Fruit fly (Drosophila melanogaster) whole organism, embryonic: ENCODE results near the gene CG32483.

Experiments
- CG1024 ChIP-seq: fragments of 200-800 bp; sonication (Bioruptor generic); IDR thresholded peaks from 2 replicates; pipeline ENCODE4 v1.3.6; 2022; ENCODE audit warnings: missing biosample characterization, missing genetic modification characterization
- CG11085 ChIP-seq: fragments of 200-800 bp; sonication (Bioruptor generic); IDR thresholded peaks from 2 replicates; pipeline ENCODE4 v1.3.6; 2022; ENCODE audit warnings: missing biosample characterization, missing genetic modification characterization
- CG11695 ChIP-seq: fragments of 200-800 bp; sonication (Bioruptor generic); IDR thresholded peaks from 3 replicates; pipeline ENCODE4 v1.3.6; 2022; ENCODE audit warnings: missing biosample characterization, missing genetic modification characterization
- CG12071 ChIP-seq: fragments of 200-800 bp; sonication (Bioruptor generic); optimal IDR thresholded peaks from 3 replicates; lab custom pipeline; 2018; ENCODE audit warnings: missing biosample characterization, mild to moderate bottlenecking, missing genetic modification characterization
- CG12219 ChIP-seq: fragments of 200-800 bp; sonication (Bioruptor generic); optimal IDR thresholded peaks from 3 replicates; lab custom pipeline; 2018; ENCODE audit warnings: missing biosample characterization, mild to moderate bottlenecking, missing genetic modification characterization
- CG13775 ChIP-seq: fragments of 200-800 bp; sonication (Bioruptor generic); optimal IDR thresholded peaks from 3 replicates; lab custom pipeline; 2017; ENCODE audit warnings: missing biosample characterization, mild to moderate bottlenecking, missing genetic modification characterization
- CG14441 ChIP-seq: fragments of 200-800 bp; sonication (Bioruptor generic); IDR thresholded peaks from 2 replicates; pipeline ENCODE4 v1.3.6; 2022; ENCODE audit warnings: missing biosample characterization, missing genetic modification characterization
- CG1603 ChIP-seq: fragments of 200-800 bp; sonication (Bioruptor generic); optimal IDR thresholded peaks from 2 replicates; lab custom pipeline; 2019; ENCODE audit warnings: missing biosample characterization, mild to moderate bottlenecking, missing genetic modification characterization, moderate library complexity
- CG17328 ChIP-seq: fragments of 200-800 bp; sonication (Bioruptor generic); IDR thresholded peaks from 2 replicates; pipeline ENCODE4 v1.3.6; 2022; ENCODE audit warnings: missing biosample characterization, missing genetic modification characterization
- CG17612 ChIP-seq: fragments of 200-800 bp; sonication (Bioruptor generic); IDR thresholded peaks from 2 replicates; pipeline ENCODE4 v1.3.6; 2022; ENCODE audit warnings: missing biosample characterization, missing genetic modification characterization
- CG18764 ChIP-seq: fragments of 200-800 bp; sonication (Bioruptor generic); optimal IDR thresholded peaks from 3 replicates; lab custom pipeline; 2016; ENCODE audit warnings: missing biosample characterization, missing genetic modification characterization
- CG2199 ChIP-seq: fragments of 200-800 bp; sonication (Bioruptor generic); IDR thresholded peaks from 3 replicates; pipeline ENCODE4 v1.3.6; 2022; ENCODE audit warnings: missing biosample characterization, missing genetic modification characterization
- CG2875 ChIP-seq: fragments of 200-800 bp; sonication (Bioruptor generic); optimal IDR thresholded peaks from 2 replicates; lab custom pipeline; 2017; ENCODE audit warnings: missing biosample characterization, mild to moderate bottlenecking, missing genetic modification characterization, missing genetic modification reagents
- CG3407 ChIP-seq: fragments of 200-800 bp; sonication (Bioruptor generic); optimal IDR thresholded peaks from 2 replicates; lab custom pipeline; 2018; ENCODE audit warnings: missing biosample characterization, mild to moderate bottlenecking, missing genetic modification characterization
- CG3995 ChIP-seq: fragments of 200-800 bp; sonication (Bioruptor generic); optimal IDR thresholded peaks from 3 replicates; lab custom pipeline; 2016; ENCODE audit warnings: missing biosample characterization, missing genetic modification characterization
- CG4328 ChIP-seq: fragments of 200-800 bp; sonication (Bioruptor generic); optimal IDR thresholded peaks from 3 replicates; lab custom pipeline; 2017; ENCODE audit warnings: missing biosample characterization, missing genetic modification reagents, missing genetic modification characterization
- CG4360 ChIP-seq: fragments of 200-800 bp; sonication (Bioruptor generic); IDR thresholded peaks from 2 replicates; pipeline ENCODE4 v1.3.6; 2022; ENCODE audit warnings: missing biosample characterization, missing genetic modification characterization
- CG4730 ChIP-seq: fragments of 200-800 bp; sonication (Bioruptor generic); IDR thresholded peaks from 2 replicates; pipeline ENCODE4 v1.3.6; 2022; ENCODE audit warnings: missing biosample characterization, missing genetic modification characterization
- CG4820 ChIP-seq: fragments of 200-800 bp; sonication (Bioruptor generic); optimal IDR thresholded peaks from 3 replicates; lab custom pipeline; 2016; ENCODE audit warnings: missing biosample characterization, missing genetic modification characterization
- CG5245 ChIP-seq: fragments of 200-800 bp; sonication (Bioruptor generic); optimal IDR thresholded peaks from 3 replicates; lab custom pipeline; 2016; ENCODE audit warnings: missing biosample characterization, missing genetic modification characterization
- CG6175 ChIP-seq: fragments of 200-800 bp; sonication (Bioruptor generic); IDR thresholded peaks from 3 replicates; pipeline ENCODE4 v1.3.6; 2022; ENCODE audit warnings: missing biosample characterization, missing genetic modification characterization
- CG6254 ChIP-seq: fragments of 200-800 bp; sonication (Bioruptor generic); optimal IDR thresholded peaks from 3 replicates; lab custom pipeline; 2017; ENCODE audit warnings: mild to moderate bottlenecking, missing biosample characterization, missing genetic modification reagents, missing genetic modification characterization
- CG7556 ChIP-seq: fragments of 200-800 bp; sonication (Bioruptor generic); optimal IDR thresholded peaks from 2 replicates; lab custom pipeline; 2017; ENCODE audit warnings: missing biosample characterization, mild to moderate bottlenecking, missing genetic modification characterization
- CG8290 ChIP-seq, 3 experiments: fragments of 200-800 bp; sonication (Bioruptor generic); optimal IDR thresholded peaks; 2 replicates each; lab custom pipeline; 2016 to 2019; ENCODE audit warnings: missing biosample characterization in 3 of 3, missing genetic modification characterization in 3 of 3, mild to moderate bottlenecking in 2 of 3, moderate library complexity in 1 of 3
- CG8765 ChIP-seq: fragments of 200-800 bp; sonication (Bioruptor generic); IDR thresholded peaks from 2 replicates; pipeline ENCODE4 v1.3.6; 2022; ENCODE audit warnings: missing biosample characterization, missing genetic modification characterization
- Dip3 ChIP-seq: fragments of 200-800 bp; sonication (Bioruptor generic); optimal IDR thresholded peaks from 3 replicates; lab custom pipeline; 2016; ENCODE audit warnings: missing biosample characterization, missing genetic modification characterization
- Ets65A ChIP-seq: fragments of 200-800 bp; sonication (Bioruptor generic); peaks from one replicate; lab custom pipeline; 2016; ENCODE audit warnings: missing biosample characterization, missing genetic modification characterization
- Kr ChIP-seq: fragments of 200-800 bp; sonication (Bioruptor generic); optimal IDR thresholded peaks from 2 replicates; lab custom pipeline; 2017; ENCODE audit warnings: missing biosample characterization, mild to moderate bottlenecking, missing genetic modification characterization
- MBD-R2 ChIP-seq: fragments of 200-800 bp; sonication (Bioruptor generic); IDR thresholded peaks from 2 replicates; pipeline ENCODE4 v1.3.6; 2022; ENCODE audit warnings: missing biosample characterization, missing genetic modification characterization
- Med ChIP-seq: fragments of 200-800 bp; sonication (Bioruptor generic); peaks from one replicate; lab custom pipeline; 2016; ENCODE audit warnings: missing biosample characterization, missing genetic modification characterization, mild to moderate bottlenecking, inconsistent platforms, moderate library complexity
- Neu2 ChIP-seq: fragments of 200-800 bp; sonication (Bioruptor generic); optimal IDR thresholded peaks from 3 replicates; lab custom pipeline; 2016; ENCODE audit warnings: missing biosample characterization, missing genetic modification characterization, borderline replicate concordance
- Nf-YC ChIP-seq: fragments of 200-800 bp; optimal IDR thresholded peaks from 3 replicates; lab custom pipeline; 2019; ENCODE audit warnings: missing biosample characterization, mild to moderate bottlenecking, missing genetic modification characterization, moderate library complexity
- Usf ChIP-seq: fragments of 200-800 bp; sonication (Bioruptor generic); optimal IDR thresholded peaks from 2 replicates; lab custom pipeline; 2017; ENCODE audit warnings: missing genotype, missing biosample characterization, missing genetic modification characterization
- Xbp1 ChIP-seq: fragments of 200-800 bp; sonication (Bioruptor generic); optimal IDR thresholded peaks from 3 replicates; lab custom pipeline; 2016; ENCODE audit warnings: missing biosample characterization, mild to moderate bottlenecking, missing genetic modification characterization
- ci ChIP-seq: fragments of 200-800 bp; sonication (Bioruptor generic); IDR thresholded peaks from 3 replicates; pipeline ENCODE4 v1.3.6; 2022; ENCODE audit warnings: missing biosample characterization, missing genetic modification characterization
- croc ChIP-seq: fragments of 200-800 bp; sonication (Bioruptor generic); conservative IDR thresholded peaks from 3 replicates; pipeline ENCODE4 v1.3.6; 2022; ENCODE audit warnings: missing biosample characterization, missing genetic modification characterization
- crol ChIP-seq: fragments of 200-800 bp; sonication (Bioruptor generic); IDR thresholded peaks from 2 replicates; pipeline ENCODE4 v1.3.6; 2022; ENCODE audit warnings: missing biosample characterization, missing genetic modification characterization
- eyg ChIP-seq: fragments of 200-800 bp; sonication (Bioruptor generic); optimal IDR thresholded peaks from 3 replicates; lab custom pipeline; 2016; ENCODE audit warnings: missing biosample characterization, missing genetic modification characterization
- fd96Cb ChIP-seq: fragments of 200-800 bp; sonication (Bioruptor generic); optimal IDR thresholded peaks from 2 replicates; lab custom pipeline; 2018; ENCODE audit warnings: missing biosample characterization, mild to moderate bottlenecking, missing genetic modification characterization, moderate library complexity
- grau ChIP-seq: fragments of 200-800 bp; optimal IDR thresholded peaks from 3 replicates; lab custom pipeline; 2019; ENCODE audit warnings: missing biosample characterization, mild to moderate bottlenecking, missing genetic modification characterization, moderate library complexity
- kni ChIP-seq: fragments of 200-800 bp; sonication (Bioruptor generic); optimal IDR thresholded peaks from 3 replicates; lab custom pipeline; 2017; ENCODE audit warnings: mild to moderate bottlenecking, missing biosample characterization, missing genetic modification reagents, missing genetic modification characterization
- oc ChIP-seq: fragments of 200-800 bp; sonication (Bioruptor generic); optimal IDR thresholded peaks from 2 replicates; lab custom pipeline; 2018; ENCODE audit warnings: missing biosample characterization, mild to moderate bottlenecking, missing genetic modification characterization, moderate library complexity
- pho ChIP-seq: fragments of 200-800 bp; sonication (Bioruptor generic); optimal IDR thresholded peaks from 2 replicates; lab custom pipeline; 2016; ENCODE audit warnings: missing biosample characterization, missing genetic modification characterization
- prd ChIP-seq, 3 experiments: fragments of >200 bp in 2 of 3; fragments of 200-800 bp in 1 of 3; sonication (Bioruptor generic) in 1 of 3; optimal IDR thresholded peaks in 2 of 3; IDR thresholded peaks in 1 of 3; 2 replicates in 2 of 3; 3 replicates in 1 of 3; pipeline versions ENCODE4 v1.3.6 to Lab custom; 2017 to 2022; ENCODE audit warnings: missing biosample characterization in 1 of 3, missing genetic modification characterization in 1 of 3
- rib ChIP-seq: fragments of 200-800 bp; sonication (Bioruptor generic); IDR thresholded peaks from 2 replicates; pipeline ENCODE4 v1.3.6; 2022; ENCODE audit warnings: missing biosample characterization, missing genetic modification characterization
- row ChIP-seq: fragments of 200-800 bp; sonication (Bioruptor generic); IDR thresholded peaks from 3 replicates; pipeline ENCODE4 v1.3.6; 2022; ENCODE audit warnings: missing biosample characterization, missing genetic modification characterization
- run ChIP-seq: fragments of 200-800 bp; sonication (Bioruptor generic); optimal IDR thresholded peaks from 3 replicates; lab custom pipeline; 2018; ENCODE audit warnings: missing biosample characterization, mild to moderate bottlenecking, missing genetic modification characterization
- sim ChIP-seq: fragments of 200-800 bp; sonication (Bioruptor generic); IDR thresholded peaks from 2 replicates; pipeline ENCODE4 v1.3.6; 2022; ENCODE audit warnings: missing biosample characterization, missing genetic modification characterization
- sisA ChIP-seq: fragments of 200-800 bp; sonication (Bioruptor generic); IDR thresholded peaks from 2 replicates; pipeline ENCODE4 v1.3.6; 2022; ENCODE audit warnings: missing biosample characterization, missing genetic modification characterization
- sqz ChIP-seq: fragments of 200-800 bp; sonication (Bioruptor generic); optimal IDR thresholded peaks from 3 replicates; lab custom pipeline; 2018; ENCODE audit warnings: missing biosample characterization, mild to moderate bottlenecking, missing genetic modification characterization
- sr ChIP-seq: fragments of 200-800 bp; sonication (Bioruptor generic); IDR thresholded peaks from 3 replicates; pipeline ENCODE4 v1.3.6; 2022; ENCODE audit warnings: missing biosample characterization, missing genetic modification characterization
- trh ChIP-seq: fragments of 200-800 bp; sonication (Bioruptor generic); optimal IDR thresholded peaks from 2 replicates; lab custom pipeline; 2016; ENCODE audit warnings: missing biosample characterization, missing genetic modification characterization

The CG32483 gene

dm6 chr3L:736542-737166, 46.8 kb upstream of the CG32483 start:
- 0 out of 2 replicates have a peak, but pooled peaks have one; percentile 8 for TF ChIP-seq CG17328 (GFP tag; lab: Robert Waterston, UW)
- TF ChIP-seq sim = no peak
- TF ChIP-seq Neu2 (GFP tag; lab: Kevin White, UChicago) = no peak
- TF ChIP-seq pho = no peak
- no peak for TF ChIP-seq Dip3
- no peak for TF ChIP-seq MBD-R2
- no peak for TF ChIP-seq run (tag; lab: Kevin White, UChicago)
- no peak for TF ChIP-seq CG14441 (GFP tag; lab: Robert Waterston, UW)
- peak; percentile 9 for TF ChIP-seq sqz
- no peak for TF ChIP-seq CG17612 (GFP tag; lab: Robert Waterston, UW)
- no peak for TF ChIP-seq CG4820 (GFP tag; lab: Kevin White, UChicago)
- TF ChIP-seq trh (GFP tag; lab: Kevin White, UChicago) = no peak
- TF ChIP-seq Nf-YC = no peak
- no peak for TF ChIP-seq CG4730 (GFP tag; lab: Robert Waterston, UW)
- no peak for TF ChIP-seq oc (tag; lab: Kevin White, UChicago)
- TF ChIP-seq CG18764 (GFP tag; lab: Kevin White, UChicago) = no peak
- TF ChIP-seq kni (GFP tag; lab: Kevin White, UChicago) = peak; percentile 61
- no peak for TF ChIP-seq CG3995 (GFP tag; lab: Kevin White, UChicago)
- TF ChIP-seq row (GFP tag; lab: Robert Waterston, UW) = no peak
- peak; percentile 22; the same call in 1 of the 3 replicates for TF ChIP-seq ci (GFP tag; lab: Robert Waterston, UW)
- TF ChIP-seq CG8765 = no peak
- no peak for TF ChIP-seq CG12071 (GFP tag; lab: Kevin White, UChicago)
- TF ChIP-seq crol (GFP tag; lab: Robert Waterston, UW) = peak; percentile 60; the same call in 1 of the 2 replicates
- peak; percentile 6 for TF ChIP-seq CG6254
- no peak for TF ChIP-seq rib (GFP tag; lab: Robert Waterston, UW)
- peak; percentile 17; the same call in 1 of the 3 replicates for TF ChIP-seq CG6175
- no peak for TF ChIP-seq Kr
- peak; percentile 70; the same call in 2 of the 3 replicates for TF ChIP-seq sr (GFP tag; lab: Robert Waterston, UW)
- no peak for TF ChIP-seq CG13775 (GFP tag; lab: Kevin White, UChicago)
- no peak for TF ChIP-seq CG1024 (GFP tag; lab: Robert Waterston, UW)
- peak; percentile 81; the same call in 1 of the 3 replicates for TF ChIP-seq CG2199 (GFP tag; lab: Robert Waterston, UW)
- no peak for TF ChIP-seq croc (GFP tag; lab: Robert Waterston, UW)
- no peak for TF ChIP-seq eyg (GFP tag; lab: Kevin White, UChicago)
- TF ChIP-seq CG11085 = no peak
- no peak for TF ChIP-seq CG12219
- no peak for TF ChIP-seq CG8290 (GFP tag; optimal IDR thresholded peaks at IDR 0.05; lab: Kevin White, UChicago)
- TF ChIP-seq CG8290 (tag; optimal IDR thresholded peaks at IDR 0.05; lab: Kevin White, UChicago) = no peak

dm6 chr3L:735948-736347, 46.1 kb upstream of the CG32483 start:
- TF ChIP-seq prd (optimal IDR thresholded peaks at IDR 0.05; lab: Kevin White, UChicago) = no peak
- TF ChIP-seq prd (GFP tag; IDR thresholded peaks at IDR 0.05; lab: Robert Waterston, UW) = peak; percentile 13; the same call in 1 of the 3 replicates
- peak; percentile 16 for TF ChIP-seq CG7556
- peak; percentile 26 for TF ChIP-seq fd96Cb (tag; lab: Kevin White, UChicago)
- TF ChIP-seq Med = peak; percentile 57
- no peak for TF ChIP-seq CG4328
- peak; percentile 2 for TF ChIP-seq CG5245 (GFP tag; lab: Kevin White, UChicago)
- peak; percentile 53 for TF ChIP-seq CG1603 (tag; lab: Kevin White, UChicago)
- peak; percentile 78 for TF ChIP-seq Ets65A (GFP tag; lab: Kevin White, UChicago)
- TF ChIP-seq CG2875 (GFP tag; lab: Kevin White, UChicago) = no peak
- peak; percentile 31 for TF ChIP-seq CG3407 (GFP tag; lab: Kevin White, UChicago)
- TF ChIP-seq grau (tag; lab: Kevin White, UChicago) = peak; percentile 18
- TF ChIP-seq Xbp1 (GFP tag; lab: Kevin White, UChicago) = peak; percentile 9
- TF ChIP-seq Usf = no peak
- 0 out of 2 replicates have a peak, but pooled peaks have one; percentile 16 for TF ChIP-seq sisA (GFP tag; lab: Robert Waterston, UW)
- TF ChIP-seq CG4360 (GFP tag; lab: Robert Waterston, UW) = peak; percentile 23; the same call in 1 of the 2 replicates
- TF ChIP-seq CG11695 = 0 out of 3 replicates have a peak, but pooled peaks have one; percentile 10
